Fruit fly (Drosophila melanogaster) whole organism, prepupa: Measurements from ENCODE around the gene dbo.

Source experiments
- CG10631 ChIP-seq: fragments of 200-800 bp; sonication (Bioruptor generic); optimal IDR thresholded peaks from 2 replicates; lab custom pipeline; 2016; ENCODE audit warnings: missing biosample characterization, missing genetic modification characterization
- CG11294 ChIP-seq: fragments of 200-800 bp; sonication (Bioruptor generic); IDR thresholded peaks from 2 replicates; pipeline ENCODE4 v1.3.6; 2022; ENCODE audit warnings: missing biosample characterization, missing genetic modification characterization
- CG11902 ChIP-seq: fragments of 200-800 bp; sonication (Bioruptor generic); optimal IDR thresholded peaks from 3 replicates; lab custom pipeline; 2016; ENCODE audit warnings: missing biosample characterization, missing genetic modification characterization
- CG15336 ChIP-seq: fragments of 200-800 bp; sonication (Bioruptor generic); IDR thresholded peaks from 2 replicates; pipeline ENCODE4 v1.3.6; 2022; ENCODE audit warnings: missing biosample characterization, missing genetic modification characterization
- CG1621 ChIP-seq: fragments of 200-800 bp; sonication (Bioruptor generic); optimal IDR thresholded peaks from 3 replicates; lab custom pipeline; 2018; ENCODE audit warnings: missing biosample characterization, mild to moderate bottlenecking, missing genetic modification characterization
- CG16779 ChIP-seq: fragments of 200-800 bp; sonication (Bioruptor generic); optimal IDR thresholded peaks from 3 replicates; lab custom pipeline; 2017; ENCODE audit warnings: missing biosample characterization, mild to moderate bottlenecking, missing genetic modification characterization
- CG3032 ChIP-seq: fragments of 200-800 bp; optimal IDR thresholded peaks from 2 replicates; lab custom pipeline; 2019; ENCODE audit warnings: missing biosample characterization, mild to moderate bottlenecking, missing genetic modification characterization, moderate library complexity
- CG31627 ChIP-seq: fragments of 200-800 bp; sonication (Bioruptor generic); optimal IDR thresholded peaks from 3 replicates; lab custom pipeline; 2016; ENCODE audit warnings: missing biosample characterization, missing genetic modification characterization
- CG6163 ChIP-seq: fragments of 200-800 bp; sonication (Bioruptor generic); IDR thresholded peaks from 3 replicates; pipeline ENCODE4 v1.3.6; 2022; ENCODE audit warnings: missing biosample characterization, missing genetic modification characterization
- CG6276 ChIP-seq: fragments of 200-800 bp; sonication (Bioruptor generic); optimal IDR thresholded peaks from 2 replicates; lab custom pipeline; 2017; ENCODE audit warnings: missing biosample characterization, mild to moderate bottlenecking, missing genetic modification characterization
- CG6808 ChIP-seq: fragments of 200-800 bp; sonication (Bioruptor generic); optimal IDR thresholded peaks from 3 replicates; lab custom pipeline; 2017; ENCODE audit warnings: missing biosample characterization, missing genetic modification characterization, mild to moderate bottlenecking, moderate library complexity, missing genetic modification reagents
- CG7368 ChIP-seq: fragments of 200-800 bp; sonication (Bioruptor generic); optimal IDR thresholded peaks from 3 replicates; lab custom pipeline; 2016; ENCODE audit warnings: missing biosample characterization, missing genetic modification characterization
- CG8119 ChIP-seq: fragments of 200-800 bp; sonication (Bioruptor generic); IDR thresholded peaks from 3 replicates; pipeline ENCODE4 v1.3.6; 2022; ENCODE audit warnings: missing biosample characterization, missing genetic modification characterization
- CG8319 ChIP-seq: fragments of 200-800 bp; sonication (Bioruptor generic); optimal IDR thresholded peaks from 3 replicates; lab custom pipeline; 2016; ENCODE audit warnings: missing biosample characterization, missing genetic modification characterization
- CG9139 ChIP-seq: fragments of 200-800 bp; sonication (Bioruptor generic); optimal IDR thresholded peaks from 3 replicates; lab custom pipeline; 2017; ENCODE audit warnings: missing biosample characterization, mild to moderate bottlenecking, missing genetic modification characterization
- Eip75B ChIP-seq: fragments of 200-800 bp; sonication (Bioruptor generic); optimal IDR thresholded peaks from 3 replicates; lab custom pipeline; 2016; ENCODE audit warnings: missing biosample characterization, missing genetic modification characterization
- Eip78C ChIP-seq: fragments of 200-800 bp; sonication (Bioruptor generic); peaks from one replicate; lab custom pipeline; 2016; ENCODE audit warnings: missing biosample characterization, missing genetic modification characterization
- Eip93F ChIP-seq: fragments of 200-800 bp; sonication (Bioruptor generic); optimal IDR thresholded peaks from 2 replicates; lab custom pipeline; 2016; ENCODE audit warnings: missing biosample characterization, mild to moderate bottlenecking, missing genetic modification characterization
- Ets96B ChIP-seq: fragments of 200-800 bp; optimal IDR thresholded peaks from 2 replicates; lab custom pipeline; 2019; ENCODE audit warnings: missing biosample characterization, mild to moderate bottlenecking, missing genetic modification characterization, moderate library complexity
- Gug ChIP-seq: fragments of 200-800 bp; sonication (Bioruptor generic); IDR thresholded peaks from 2 replicates; pipeline ENCODE4 v1.3.6; 2022; ENCODE audit warnings: missing biosample characterization, missing genetic modification characterization
- Hr4 ChIP-seq: fragments of 200-800 bp; sonication (Bioruptor generic); optimal IDR thresholded peaks from 3 replicates; lab custom pipeline; 2016; ENCODE audit warnings: missing biosample characterization, missing genetic modification characterization
- Met ChIP-seq: fragments of 200-800 bp; sonication (Bioruptor generic); optimal IDR thresholded peaks from 3 replicates; lab custom pipeline; 2016; ENCODE audit warnings: missing biosample characterization, missing genetic modification characterization
- Smox ChIP-seq: fragments of 200-800 bp; sonication (Bioruptor generic); optimal IDR thresholded peaks from 3 replicates; lab custom pipeline; 2016; ENCODE audit warnings: missing biosample characterization, missing genetic modification characterization
- Sox102F ChIP-seq: fragments of 200-800 bp; sonication (Bioruptor generic); optimal IDR thresholded peaks from 2 replicates; lab custom pipeline; 2016; ENCODE audit warnings: missing biosample characterization, mild to moderate bottlenecking, missing genetic modification characterization
- Sox15 ChIP-seq: fragments of 200-800 bp; sonication (Bioruptor generic); optimal IDR thresholded peaks from 3 replicates; lab custom pipeline; 2016; ENCODE audit warnings: missing biosample characterization, missing genetic modification characterization
- achi ChIP-seq: fragments of 200-800 bp; sonication (Bioruptor generic); optimal IDR thresholded peaks from 3 replicates; lab custom pipeline; 2016; ENCODE audit warnings: missing biosample characterization, missing genetic modification characterization
- cyc ChIP-seq: fragments of 200-800 bp; sonication (Bioruptor generic); optimal IDR thresholded peaks from 3 replicates; lab custom pipeline; 2016; ENCODE audit warnings: missing biosample characterization, missing genetic modification characterization
- dac ChIP-seq: fragments of 200-800 bp; sonication (Bioruptor generic); optimal IDR thresholded peaks from 2 replicates; lab custom pipeline; 2017; ENCODE audit warnings: missing biosample characterization, mild to moderate bottlenecking, missing genetic modification characterization
- dsx ChIP-seq: fragments of 200-800 bp; optimal IDR thresholded peaks from 3 replicates; lab custom pipeline; 2019; ENCODE audit warnings: missing biosample characterization, mild to moderate bottlenecking, missing genetic modification characterization, moderate library complexity; ENCODE audit not compliant: poor library complexity, severe bottlenecking
- esn ChIP-seq: fragments of 200-800 bp; sonication (Bioruptor generic); optimal IDR thresholded peaks from 2 replicates; lab custom pipeline; 2016; ENCODE audit warnings: missing biosample characterization, mild to moderate bottlenecking, missing genetic modification characterization, moderate library complexity
- fd59A ChIP-seq: fragments of 200-800 bp; sonication (Bioruptor generic); optimal IDR thresholded peaks from 2 replicates; lab custom pipeline; 2017; ENCODE audit warnings: missing biosample characterization, mild to moderate bottlenecking, missing genetic modification characterization, missing genetic modification reagents
- fd85E ChIP-seq: fragments of 200-800 bp; sonication (Bioruptor generic); optimal IDR thresholded peaks from 3 replicates; lab custom pipeline; 2016; ENCODE audit warnings: missing biosample characterization, missing genetic modification characterization
- fkh ChIP-seq: fragments of 200-800 bp; sonication (Bioruptor generic); optimal IDR thresholded peaks from 3 replicates; lab custom pipeline; 2017; ENCODE audit warnings: missing biosample characterization, mild to moderate bottlenecking, missing genetic modification characterization, moderate library complexity
- lz ChIP-seq: fragments of 200-800 bp; sonication (Bioruptor generic); optimal IDR thresholded peaks from 3 replicates; lab custom pipeline; 2016; ENCODE audit warnings: missing biosample characterization, missing genetic modification characterization
- net ChIP-seq: fragments of 200-800 bp; sonication (Bioruptor generic); optimal IDR thresholded peaks from 3 replicates; lab custom pipeline; 2016; ENCODE audit warnings: missing biosample characterization, missing genetic modification characterization
- pdm3 ChIP-seq: fragments of 200-800 bp; sonication (Bioruptor generic); optimal IDR thresholded peaks from 3 replicates; lab custom pipeline; 2016; ENCODE audit warnings: missing biosample characterization, missing genetic modification characterization
- spab ChIP-seq: fragments of 200-800 bp; sonication (Bioruptor generic); optimal IDR thresholded peaks from 2 replicates; lab custom pipeline; 2017; ENCODE audit warnings: missing biosample characterization, mild to moderate bottlenecking, missing genetic modification characterization, missing genetic modification reagents
- ss ChIP-seq, 2 experiments: fragments of 200-800 bp; sonication (Bioruptor generic); optimal IDR thresholded peaks; 2 replicates in 1 of 2; 3 replicates in 1 of 2; lab custom pipeline; 2017 to 2018; ENCODE audit warnings: mild to moderate bottlenecking in 2 of 2, missing biosample characterization in 2 of 2, missing genetic modification characterization in 2 of 2, moderate library complexity in 1 of 2
- svp ChIP-seq: fragments of 200-800 bp; sonication (Bioruptor generic); peaks from one replicate; lab custom pipeline; 2016; ENCODE audit warnings: missing biosample characterization, missing genetic modification characterization
- vri ChIP-seq: fragments of 200-800 bp; sonication (Bioruptor generic); optimal IDR thresholded peaks from 3 replicates; lab custom pipeline; 2016; ENCODE audit warnings: missing biosample characterization, mild to moderate bottlenecking, missing genetic modification characterization

dbo gene

DNA sequence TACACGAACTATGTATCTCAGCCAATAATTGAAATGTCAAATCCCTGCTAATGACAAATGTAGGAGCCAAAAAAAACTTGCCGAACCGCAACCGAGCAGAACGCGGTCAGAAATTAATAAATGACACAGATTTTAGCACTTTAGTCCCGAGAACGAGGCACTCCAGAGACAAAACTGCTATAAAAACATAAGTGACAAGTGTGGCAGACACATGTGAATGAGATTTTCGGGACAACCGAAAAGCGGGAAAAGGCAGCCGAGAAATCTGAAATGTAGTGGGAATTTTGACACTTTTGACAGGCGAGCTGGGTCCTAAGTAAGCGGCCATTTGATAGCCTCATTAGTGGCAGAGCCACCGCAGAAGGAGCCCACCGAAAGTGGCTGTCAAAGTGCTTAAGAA is 35.6 kb upstream of the dbo start:
- no peak for TF ChIP-seq CG16779 (tag; lab: Kevin White, UChicago)
- no peak for TF ChIP-seq CG11902 (GFP tag; lab: Kevin White, UChicago)
- TF ChIP-seq Ets96B (tag; lab: Kevin White, UChicago): no peak
- TF ChIP-seq Eip75B (GFP tag; lab: Kevin White, UChicago): no peak
- no peak for TF ChIP-seq CG3032 (tag; lab: Kevin White, UChicago)
- no peak for TF ChIP-seq Eip93F (GFP tag; lab: Kevin White, UChicago)
- TF ChIP-seq Met: no peak
- TF ChIP-seq CG1621: no peak
- TF ChIP-seq fkh (GFP tag; lab: Kevin White, UChicago): no peak
- TF ChIP-seq ss (GFP tag; optimal IDR thresholded peaks at IDR 0.05; lab: Kevin White, UChicago): no peak
- TF ChIP-seq lz (GFP tag; lab: Kevin White, UChicago): no peak
- TF ChIP-seq CG7368 (GFP tag; lab: Kevin White, UChicago): no peak
- no peak for TF ChIP-seq CG8119 (GFP tag; lab: Robert Waterston, UW)
- TF ChIP-seq CG6276 (GFP tag; lab: Kevin White, UChicago): no peak
- no peak for TF ChIP-seq Smox (GFP tag; lab: Kevin White, UChicago)

DNA sequence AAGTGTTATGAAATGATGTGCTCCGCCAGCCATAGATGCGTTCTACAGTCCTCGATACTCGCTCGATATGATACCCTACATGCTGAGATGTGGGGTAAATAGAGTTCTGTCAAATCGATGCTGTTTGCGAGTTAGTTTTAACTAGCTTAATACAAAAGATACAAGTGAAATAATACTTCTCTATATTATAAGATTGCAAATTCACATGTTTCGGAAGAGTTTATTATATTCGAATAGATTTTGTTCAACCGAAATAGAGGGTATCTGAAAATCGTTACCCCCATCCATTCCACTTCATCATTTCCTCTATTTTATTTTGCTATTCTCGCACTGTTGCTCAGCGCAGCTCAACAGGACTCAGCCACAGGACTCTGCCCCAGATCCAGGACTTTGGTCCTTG is 32.4 kb upstream of the dbo start:
- no peak for TF ChIP-seq Gug (GFP tag; lab: Robert Waterston, UW)
- TF ChIP-seq, all 60 proteins: peak for 0

- TF ChIP-seq dsx (no peak), fd59A (GFP tag; lab: Kevin White, UChicago) (no peak), CG6163 (GFP tag; lab: Robert Waterston, UW) (no peak), svp (no peak), Sox102F (GFP tag; lab: Kevin White, UChicago) (no peak), fd85E (GFP tag; lab: Kevin White, UChicago) (no peak), achi (GFP tag; lab: Kevin White, UChicago) (no peak), CG16779 (tag; lab: Kevin White, UChicago) (no peak), CG11902 (GFP tag; lab: Kevin White, UChicago) (no peak), spab (GFP tag; lab: Kevin White, UChicago) (no peak), CG6276 (GFP tag; lab: Kevin White, UChicago) (no peak), Eip75B (GFP tag; lab: Kevin White, UChicago) (no peak)
Observed at dm6 chr3L:15802117-15802516, 24.6 kb upstream of the dbo start.

dm6 chr3L:15802655-15803054 is 24.0 kb upstream of the dbo start:
- TF ChIP-seq pdm3 (GFP tag; lab: Kevin White, UChicago) (no peak), CG8319 (GFP tag; lab: Kevin White, UChicago) (no peak), Eip78C (GFP tag; lab: Kevin White, UChicago) (no peak), esn (GFP tag; lab: Kevin White, UChicago) (no peak)

- TF ChIP-seq fkh (GFP tag; lab: Kevin White, UChicago) (no peak), dsx (no peak), CG6163 (GFP tag; lab: Robert Waterston, UW) (no peak), CG6276 (GFP tag; lab: Kevin White, UChicago) (no peak), svp (no peak)
Observed at dm6 chr3L:15808022-15808421, 18.7 kb upstream of the dbo start, which contains the start of gene CG6244. CG6244 (plus strand) TSS chr3L:15808322.

DNA sequence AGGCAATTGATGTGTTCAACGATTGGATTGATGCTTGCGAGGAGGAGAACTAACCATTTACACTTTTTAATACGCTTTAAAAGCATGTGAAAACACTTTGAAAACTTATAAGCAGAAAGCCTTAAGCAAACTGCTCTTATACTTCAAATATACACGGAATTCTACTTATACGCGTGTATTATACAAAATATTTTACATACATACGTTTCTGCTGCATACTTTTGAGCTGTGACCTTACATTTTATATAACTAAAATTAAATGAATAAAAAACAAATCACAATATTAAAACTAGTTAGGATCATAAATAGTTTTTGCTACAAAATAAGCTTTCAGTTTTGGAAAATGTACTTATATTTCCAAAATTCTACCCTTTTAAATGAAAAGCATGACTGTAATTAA is 18.0 kb upstream of the dbo start:
- TF ChIP-seq Eip78C (GFP tag; lab: Kevin White, UChicago): peak; percentile 5
- TF ChIP-seq CG11294 (GFP tag; lab: Robert Waterston, UW): no peak

DNA sequence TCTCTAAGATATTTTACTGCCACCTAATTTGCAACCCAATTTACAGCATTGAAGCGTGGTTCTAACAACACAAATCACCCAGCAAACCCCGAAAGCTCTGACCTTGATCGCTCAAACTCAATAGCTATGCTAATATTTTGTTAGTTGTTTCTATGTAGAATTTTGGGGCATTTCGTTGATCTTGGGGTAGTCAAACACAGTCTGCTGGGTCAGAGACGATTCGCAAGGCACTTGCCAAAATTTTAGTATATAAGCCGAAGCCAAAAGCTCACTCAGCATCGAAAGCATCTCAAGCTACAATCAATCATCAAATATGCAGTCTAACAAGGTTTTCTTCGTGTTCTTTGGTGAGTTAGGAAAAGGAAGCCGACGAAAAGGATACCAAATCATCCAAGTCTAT is 17.5 kb upstream of the dbo start, which contains the start of gene CG13445:
CG13445 (plus strand) TSS at position 301 of the 400 bp plus-strand sequence.
- TF ChIP-seq CG7368 (GFP tag; lab: Kevin White, UChicago): no peak
- TF ChIP-seq CG31627 (GFP tag; lab: Kevin White, UChicago): no peak
- TF ChIP-seq Eip78C (GFP tag; lab: Kevin White, UChicago): no peak
- TF ChIP-seq Hr4 (GFP tag; lab: Kevin White, UChicago): no peak
- TF ChIP-seq Sox15 (GFP tag; lab: Kevin White, UChicago): no peak
- TF ChIP-seq CG10631: no peak
- no peak for TF ChIP-seq CG9139
- no peak for TF ChIP-seq CG6808 (GFP tag; lab: Kevin White, UChicago)
- TF ChIP-seq dac (GFP tag; lab: Kevin White, UChicago): no peak
- TF ChIP-seq Eip93F (GFP tag; lab: Kevin White, UChicago): no peak
- TF ChIP-seq lz (GFP tag; lab: Kevin White, UChicago): no peak
- TF ChIP-seq vri (GFP tag; lab: Kevin White, UChicago): no peak
- no peak for TF ChIP-seq net (GFP tag; lab: Kevin White, UChicago)
- no peak for TF ChIP-seq Eip75B (GFP tag; lab: Kevin White, UChicago)
- TF ChIP-seq cyc: no peak
- TF ChIP-seq CG3032 (tag; lab: Kevin White, UChicago): no peak
- TF ChIP-seq CG15336 (GFP tag; lab: Robert Waterston, UW): no peak
